Worm (Caenorhabditis elegans): ENCODE measurements around the gene F35C5.3.

F35C5.3 gene

DNA sequence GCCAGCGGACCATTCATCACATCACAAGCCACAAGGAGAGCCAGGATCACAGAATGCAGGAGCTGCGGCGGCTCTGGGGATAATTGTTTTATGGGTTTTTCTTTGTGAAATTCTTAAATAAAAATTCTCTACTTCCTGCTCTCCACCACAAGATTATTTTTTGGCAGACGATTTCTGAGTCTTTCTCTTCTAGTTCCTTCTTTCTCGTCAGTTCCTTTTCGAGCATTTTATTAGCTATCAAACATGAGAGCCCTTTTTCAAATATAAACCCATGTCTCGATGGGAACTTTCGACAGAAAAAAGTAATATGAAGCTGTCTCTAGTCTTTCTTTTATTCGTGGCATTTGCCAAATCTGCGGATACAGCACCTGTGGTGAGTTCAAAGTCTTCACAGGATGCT lies at the start of gene F35C5.3:
TSS of gene F35C5.3 (plus strand) at position 301 of the 400 bp plus-strand sequence.
- TF ChIP-seq blmp-1 (tag; optimal IDR thresholded peaks at IDR 0.05) (no peak), sptf-1 (tag; optimal IDR thresholded peaks at IDR 0.05) (no peak), rnt-1 (tag; optimal IDR thresholded peaks at IDR 0.05) (no peak), nhr-77 (tag; optimal IDR thresholded peaks at IDR 0.05) (no peak), tlp-1 (tag; optimal IDR thresholded peaks at IDR 0.05) (no peak), lin-13 (GFP tag; optimal IDR thresholded peaks at IDR 0.05) (no peak), nhr-20 (tag; optimal IDR thresholded peaks at IDR 0.05) (no peak), pqm-1 (tag; optimal IDR thresholded peaks at IDR 0.05) (no peak), pag-3 (tag; optimal IDR thresholded peaks at IDR 0.05; ENCODE audit: borderline replicate concordance, insufficient read depth) (no peak), irx-1 (tag; optimal IDR thresholded peaks at IDR 0.05) (no peak), nhr-28 (tag; optimal IDR thresholded peaks at IDR 0.05) (no peak)

DNA sequence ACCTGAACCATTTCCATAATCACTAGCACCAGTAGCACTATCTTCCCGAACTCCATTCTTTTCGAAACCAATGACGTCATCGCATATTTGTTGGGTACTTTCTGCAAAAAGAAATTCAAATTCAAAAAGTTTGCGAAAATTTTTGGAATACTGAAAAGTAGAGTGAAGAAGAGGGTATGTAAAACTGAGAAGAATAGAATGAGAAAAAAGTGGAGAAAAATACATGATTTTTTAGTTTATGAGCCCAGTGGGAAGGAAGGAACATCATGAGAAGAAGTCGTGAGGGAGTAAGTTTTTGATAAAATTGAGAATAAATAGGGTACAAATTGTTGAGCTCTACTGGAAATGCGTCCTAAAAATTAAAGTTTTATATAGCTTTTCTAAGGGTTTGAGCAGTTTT lies 48.5 kb upstream of the F35C5.3 start, which contains the start of gene lgc-35:
TSS of gene lgc-35 (minus strand) at position 101 of the 400 bp plus-strand sequence.
- TF ChIP-seq lin-14 (GFP tag; optimal IDR thresholded peaks at IDR 0.05) (no peak), ces-1 (GFP tag; optimal IDR thresholded peaks at IDR 0.05) (no peak), hlh-17 (GFP tag; optimal IDR thresholded peaks at IDR 0.05; ENCODE audit: borderline replicate concordance) (no peak)

ce11 chrII:12847736-12848135 lies 40.8 kb upstream of the F35C5.3 start, which contains the start of gene pes-10:
pes-10 (minus strand) TSS chrII:12847836.
- TF ChIP-seq tbx-2 (tag; optimal IDR thresholded peaks at IDR 0.05) (no peak), C04F5.9 (tag; optimal IDR thresholded peaks at IDR 0.05) (no peak), alr-1 (tag; optimal IDR thresholded peaks at IDR 0.05; ENCODE audit: borderline replicate concordance) (no peak), nhr-84 (tag; optimal IDR thresholded peaks at IDR 0.05) (no peak), snpc-4 (tag; optimal IDR thresholded peaks at IDR 0.05) (no peak), nhr-71 (tag; optimal IDR thresholded peaks at IDR 0.05) (no peak), lin-14 (GFP tag; optimal IDR thresholded peaks at IDR 0.05) (no peak), jun-1 (tag; optimal IDR thresholded peaks at IDR 0.05) (no peak), nhr-76 (tag; optimal IDR thresholded peaks at IDR 0.05) (no peak), unc-98 (GFP tag; IDR thresholded peaks at IDR 0.05) (no peak), nhr-20 (tag; optimal IDR thresholded peaks at IDR 0.05) (no peak), sox-4 (tag; optimal IDR thresholded peaks at IDR 0.05) (no peak), nhr-19 (GFP tag; conservative IDR thresholded peaks at IDR 0.05) (no peak), ces-1 (GFP tag; optimal IDR thresholded peaks at IDR 0.05) (no peak), sup-37 (GFP tag; optimal IDR thresholded peaks at IDR 0.05) (no peak), dpl-1 (GFP tag; optimal IDR thresholded peaks at IDR 0.05) (no peak), pag-3 (tag; optimal IDR thresholded peaks at IDR 0.05; ENCODE audit: borderline replicate concordance, insufficient read depth) (no peak)

DNA sequence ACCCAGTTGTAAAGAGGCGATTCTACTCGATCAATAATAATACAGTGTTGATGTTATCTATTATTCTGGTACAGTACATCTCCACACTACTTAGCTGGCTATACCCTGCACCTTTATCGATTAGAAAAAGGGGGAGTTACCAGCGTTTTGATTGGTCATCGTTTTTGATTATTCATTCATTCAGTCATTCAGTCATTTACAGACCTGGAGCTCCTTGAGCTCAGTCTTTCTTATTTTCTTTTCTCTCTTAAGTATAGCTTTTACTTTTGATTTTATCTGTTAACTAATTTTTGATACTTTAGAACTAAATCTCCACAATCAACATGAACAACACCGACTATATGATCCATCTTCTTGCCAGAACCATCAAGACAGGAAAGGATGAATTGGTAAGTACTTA lies 38.4 kb upstream of the F35C5.3 start, which contains the start of gene Y46G5A.28:
TSS of gene Y46G5A.28 (plus strand) at position 301 of the 400 bp plus-strand sequence.
- TF ChIP-seq skn-1 (tag; optimal IDR thresholded peaks at IDR 0.05): no peak
- no peak for TF ChIP-seq nhr-237 (tag; optimal IDR thresholded peaks at IDR 0.05)
- TF ChIP-seq sptf-1 (tag; optimal IDR thresholded peaks at IDR 0.05): no peak
- no peak for TF ChIP-seq unc-86 (tag; optimal IDR thresholded peaks at IDR 0.05)
- no peak for TF ChIP-seq dpl-1 (GFP tag; optimal IDR thresholded peaks at IDR 0.05)
- TF ChIP-seq mef-2 (tag; optimal IDR thresholded peaks at IDR 0.05): no peak
- no peak for TF ChIP-seq pax-3 (tag; optimal IDR thresholded peaks at IDR 0.05)
- no peak for TF ChIP-seq mep-1 (tag; optimal IDR thresholded peaks at IDR 0.05)
- no peak for TF ChIP-seq unc-98 (GFP tag; IDR thresholded peaks at IDR 0.05)
- TF ChIP-seq pqm-1 (tag; optimal IDR thresholded peaks at IDR 0.05): no peak
- no peak for TF ChIP-seq sox-4 (tag; optimal IDR thresholded peaks at IDR 0.05)
- no peak for TF ChIP-seq aha-1 (tag; optimal IDR thresholded peaks at IDR 0.05)

ce11 chrII:12855900-12856299 lies 32.7 kb upstream of the F35C5.3 start, which contains the start of gene Y46G5A.29:
Y46G5A.29 (plus strand) TSS chrII:12856200.
- TF ChIP-seq sup-37 (GFP tag; optimal IDR thresholded peaks at IDR 0.05): no peak
